Worm (Caenorhabditis elegans) whole organism, midembryonic: ENCODE results near the gene hlh-28.

Experiments
- T22C8.4 ChIP-seq: fragments of 200-800 bp; sonication (Bioruptor generic); IDR thresholded peaks from 2 replicates; pipeline ENCODE4 v1.3.6; 2022; ENCODE audit warnings: missing genetic modification characterization, missing compliant biosample characterization
- cog-1 ChIP-seq: sonication (generic microtip); optimal IDR thresholded peaks from 2 replicates; lab custom pipeline; 2016; ENCODE audit warnings: missing genetic modification characterization, missing compliant biosample characterization
- flt-1 ChIP-seq: fragments of 200-800 bp; sonication (Bioruptor generic); IDR thresholded peaks from 2 replicates; pipeline ENCODE4 v1.3.6; 2022; ENCODE audit warnings: missing genetic modification characterization, missing compliant biosample characterization
- klf-2 ChIP-seq: fragments of 200-800 bp; sonication (Bioruptor generic); conservative IDR thresholded peaks from 2 replicates; pipeline ENCODE4 v1.3.6; 2022; ENCODE audit warnings: missing genetic modification reagents, missing genetic modification characterization, missing compliant biosample characterization
- med-1 ChIP-seq: sonication (generic microtip); optimal IDR thresholded peaks from 2 replicates; lab custom pipeline; 2017; ENCODE audit warnings: missing genetic modification characterization, mild to moderate bottlenecking, missing compliant biosample characterization, antibody characterized with exemption, missing genetic modification reagents; ENCODE audit not compliant: insufficient read depth
- ref-1 ChIP-seq: fragments of 200-800 bp; sonication (Bioruptor generic); conservative IDR thresholded peaks from 2 replicates; pipeline ENCODE4 v1.3.6; 2022; ENCODE audit warnings: missing genetic modification reagents, missing genetic modification characterization, missing compliant biosample characterization
- tab-1 ChIP-seq: fragments of 200-800 bp; sonication (Bioruptor generic); IDR thresholded peaks from 2 replicates; pipeline ENCODE4 v1.3.6; 2022; ENCODE audit warnings: missing genetic modification characterization, missing compliant biosample characterization
- ztf-23 ChIP-seq: fragments of 200-800 bp; sonication (Bioruptor generic); IDR thresholded peaks from 2 replicates; pipeline ENCODE4 v1.3.6; 2022; ENCODE audit warnings: missing genetic modification reagents, missing genetic modification characterization, missing compliant biosample characterization
- ztf-29 ChIP-seq: fragments of 200-800 bp; sonication (Bioruptor generic); IDR thresholded peaks from 2 replicates; pipeline ENCODE4 v1.3.6; 2022; ENCODE audit warnings: missing genetic modification reagents, missing genetic modification characterization, missing compliant biosample characterization

hlh-28 gene

DNA sequence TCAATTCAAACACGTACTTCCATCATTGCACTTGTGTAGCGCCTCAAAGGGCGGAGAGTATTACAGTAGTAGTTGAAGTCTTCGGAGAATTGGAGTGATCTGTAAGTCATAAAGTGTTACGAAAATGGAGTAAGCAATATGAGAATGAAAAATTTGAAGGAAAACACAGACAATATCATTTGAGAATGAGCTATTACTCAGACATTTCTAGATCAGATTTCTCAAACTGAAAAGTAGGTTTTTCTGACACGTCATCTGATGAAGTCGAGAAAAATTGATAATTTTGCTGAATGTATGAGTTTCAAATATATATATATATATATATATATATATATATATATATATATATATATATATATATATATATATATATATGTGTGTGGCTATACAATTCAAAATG lies 28.9 kb downstream of the hlh-28 start, which contains the start of gene frpr-7:
TSS of gene frpr-7 (minus strand) at position 101 of the 400 bp plus-strand sequence.
- TF ChIP-seq ztf-23 (GFP tag; lab: Robert Waterston, UW) (no peak), klf-2 (GFP tag; lab: Robert Waterston, UW) (no peak), med-1 (GFP tag; lab: Kevin White, UChicago) (no peak), flt-1 (GFP tag; lab: Robert Waterston, UW) (no peak)

DNA sequence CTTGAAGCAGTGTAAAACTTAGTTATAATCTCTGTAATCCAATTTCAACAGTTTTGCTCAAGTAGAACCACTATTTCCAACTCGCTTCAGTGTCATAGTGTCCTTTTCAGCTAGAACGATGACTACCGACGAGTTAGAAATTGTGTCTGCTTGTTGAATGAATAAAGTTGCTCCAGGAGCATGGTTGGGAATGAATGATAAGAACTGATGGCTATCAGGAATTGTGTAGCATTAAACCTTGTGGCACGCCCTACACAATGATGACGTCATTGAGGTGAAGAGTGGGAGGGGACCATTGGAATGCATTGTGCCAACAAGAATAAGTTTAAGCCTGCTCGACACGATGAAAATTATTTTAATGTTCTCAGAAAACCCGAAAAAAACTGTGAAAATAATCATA lies 47.9 kb downstream of the hlh-28 start:
- TF ChIP-seq flt-1 (GFP tag; lab: Robert Waterston, UW) (no peak), ztf-23 (GFP tag; lab: Robert Waterston, UW) (no peak), cog-1 (tag; lab: Kevin White, UChicago) (no peak), med-1 (GFP tag; lab: Kevin White, UChicago) (no peak)

DNA sequence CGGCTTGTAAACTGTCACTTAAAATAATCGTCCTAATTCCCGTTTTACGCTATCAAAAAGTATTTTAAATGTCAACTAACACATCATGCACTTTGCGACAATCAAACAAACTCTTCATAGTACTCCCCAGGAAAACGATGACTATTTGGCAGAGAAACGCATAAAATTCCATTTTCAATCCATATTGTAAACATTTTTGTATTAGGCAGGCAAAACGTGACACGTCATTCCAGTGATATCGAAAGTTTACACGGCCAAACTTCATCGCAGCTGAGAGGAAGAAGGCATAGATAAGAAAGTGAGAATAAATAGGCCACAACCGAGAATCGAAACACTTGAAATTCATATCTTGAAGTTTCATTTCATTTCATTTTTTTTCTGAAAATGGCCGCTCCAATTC lies 49.3 kb downstream of the hlh-28 start, which contains the start of gene lec-9:
TSS of gene lec-9 (plus strand) at position 349 of the 400 bp plus-strand sequence.
- no peak for TF ChIP-seq med-1 (GFP tag; lab: Kevin White, UChicago)
- no peak for TF ChIP-seq tab-1 (GFP tag; lab: Robert Waterston, UW)
- TF ChIP-seq ref-1 (GFP tag; lab: Robert Waterston, UW), result no peak
- no peak for TF ChIP-seq flt-1 (GFP tag; lab: Robert Waterston, UW)
- no peak for TF ChIP-seq ztf-23 (GFP tag; lab: Robert Waterston, UW)
- TF ChIP-seq cog-1 (tag; lab: Kevin White, UChicago), result no peak
- no peak for TF ChIP-seq ztf-29

DNA sequence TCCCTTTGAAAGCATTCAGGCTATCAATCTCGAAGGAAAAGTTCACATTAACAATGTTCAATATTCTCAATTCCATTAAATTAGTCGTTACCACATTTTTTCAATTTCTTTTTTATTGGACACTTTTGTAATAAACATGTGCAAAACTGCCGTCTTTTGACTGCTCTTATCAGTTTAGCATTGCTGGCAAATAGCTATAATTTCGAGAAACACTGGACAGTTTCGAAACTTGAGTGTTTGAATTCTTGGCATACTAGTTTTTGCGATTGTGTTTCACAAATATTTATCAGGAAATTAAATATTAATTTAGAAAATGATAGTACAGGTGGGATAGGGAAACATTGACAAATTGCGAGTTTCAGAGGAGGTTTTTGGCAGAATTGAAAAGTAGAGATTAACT lies 50.5 kb downstream of the hlh-28 start:
- TF ChIP-seq cog-1 (tag; lab: Kevin White, UChicago), result no peak
- no peak for TF ChIP-seq med-1 (GFP tag; lab: Kevin White, UChicago)
- no peak for TF ChIP-seq tab-1 (GFP tag; lab: Robert Waterston, UW)
- no peak for TF ChIP-seq klf-2 (GFP tag; lab: Robert Waterston, UW)
- no peak for TF ChIP-seq flt-1 (GFP tag; lab: Robert Waterston, UW)
- no peak for TF ChIP-seq ztf-29
- TF ChIP-seq ref-1 (GFP tag; lab: Robert Waterston, UW), result no peak
- TF ChIP-seq ztf-23 (GFP tag; lab: Robert Waterston, UW), result no peak
- TF ChIP-seq T22C8.4 (GFP tag; lab: Robert Waterston, UW), result no peak
